Worm (Caenorhabditis elegans): ENCODE data around the gene idpb-1.

idpb-1 gene

ce11 chrII:5092362-5093281 is 9.2 kb upstream of the idpb-1 start, which contains the start of gene C04G6.2:
TSS of gene C04G6.2 (plus strand) at chrII:5093231.
- TF ChIP-seq pha-4 (tag; optimal IDR thresholded peaks at IDR 0.05) (peak; percentile 96), mep-1 (tag; optimal IDR thresholded peaks at IDR 0.05) (peak; percentile 45), nhr-237 (tag; optimal IDR thresholded peaks at IDR 0.05) (peak; percentile 69), mls-2 (tag; optimal IDR thresholded peaks at IDR 0.05) (peak; percentile 43), nhr-28 (tag; optimal IDR thresholded peaks at IDR 0.05) (no peak), sptf-1 (tag; optimal IDR thresholded peaks at IDR 0.05) (peak; percentile 14), ces-1 (GFP tag; optimal IDR thresholded peaks at IDR 0.05) (peak; percentile 49), M03D4.4 (tag; optimal IDR thresholded peaks at IDR 0.05) (peak; percentile 16), zip-8 (tag; optimal IDR thresholded peaks at IDR 0.05) (no peak), hlh-1 (tag; optimal IDR thresholded peaks at IDR 0.05) (no peak), unc-120 (tag; optimal IDR thresholded peaks at IDR 0.05; ENCODE audit: poor library complexity, severe bottlenecking) (peak; percentile 26), ham-2 (GFP tag; optimal IDR thresholded peaks at IDR 0.05) (peak; percentile 76)

- TF ChIP-seq ham-2 (GFP tag; optimal IDR thresholded peaks at IDR 0.05) (no peak), hlh-1 (tag; optimal IDR thresholded peaks at IDR 0.05) (no peak), mls-2 (tag; optimal IDR thresholded peaks at IDR 0.05) (no peak), ceh-83 (GFP tag; optimal IDR thresholded peaks at IDR 0.05) (no peak), unc-120 (tag; optimal IDR thresholded peaks at IDR 0.05; ENCODE audit: poor library complexity, severe bottlenecking) (no peak)
Observed at ce11 chrII:5093945-5094344, 7.8 kb upstream of the idpb-1 start, which contains the start of gene C04G6.13. TSS of gene C04G6.13 (plus strand) at chrII:5094245.

DNA sequence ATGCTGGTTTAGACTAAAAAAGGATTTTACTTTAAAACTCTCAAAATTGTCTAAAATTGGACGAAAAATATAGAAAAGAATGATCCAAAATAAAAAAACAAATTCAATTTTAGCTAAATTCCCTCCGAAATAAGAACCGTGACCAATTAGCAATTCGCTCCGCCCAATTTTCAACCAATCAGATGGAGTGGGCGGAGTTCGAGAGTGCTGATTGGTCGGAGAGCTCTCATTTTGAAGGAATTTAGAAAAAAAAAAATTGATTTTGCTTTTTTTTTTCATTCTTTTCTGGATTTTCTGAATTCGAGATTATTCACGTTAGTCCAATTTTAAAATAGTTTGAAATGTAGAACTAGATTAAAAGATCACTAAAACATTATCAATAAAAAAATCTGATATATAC is 2.8 kb upstream of the idpb-1 start:
- TF ChIP-seq elt-3 (tag; optimal IDR thresholded peaks at IDR 0.05) = no peak
- no peak for TF ChIP-seq hlh-1 (tag; optimal IDR thresholded peaks at IDR 0.05)
- TF ChIP-seq nhr-2 (tag; optimal IDR thresholded peaks at IDR 0.05) = no peak
- no peak for TF ChIP-seq flh-1 (GFP tag; optimal IDR thresholded peaks at IDR 0.05)

ce11 chrII:5099649-5100048 is 2.1 kb upstream of the idpb-1 start, which contains the start of gene C04G6.6:
TSS of gene C04G6.6 (minus strand) at chrII:5099749.
- TF ChIP-seq ces-1 (GFP tag; optimal IDR thresholded peaks at IDR 0.05) = no peak
- TF ChIP-seq ham-2 (GFP tag; optimal IDR thresholded peaks at IDR 0.05) = no peak
- TF ChIP-seq mep-1 (tag; optimal IDR thresholded peaks at IDR 0.05) = no peak
- no peak for TF ChIP-seq flh-1 (GFP tag; optimal IDR thresholded peaks at IDR 0.05)
- TF ChIP-seq cnd-1 (tag; optimal IDR thresholded peaks at IDR 0.05) = no peak
- no peak for TF ChIP-seq lsy-2 (tag; optimal IDR thresholded peaks at IDR 0.05)

DNA sequence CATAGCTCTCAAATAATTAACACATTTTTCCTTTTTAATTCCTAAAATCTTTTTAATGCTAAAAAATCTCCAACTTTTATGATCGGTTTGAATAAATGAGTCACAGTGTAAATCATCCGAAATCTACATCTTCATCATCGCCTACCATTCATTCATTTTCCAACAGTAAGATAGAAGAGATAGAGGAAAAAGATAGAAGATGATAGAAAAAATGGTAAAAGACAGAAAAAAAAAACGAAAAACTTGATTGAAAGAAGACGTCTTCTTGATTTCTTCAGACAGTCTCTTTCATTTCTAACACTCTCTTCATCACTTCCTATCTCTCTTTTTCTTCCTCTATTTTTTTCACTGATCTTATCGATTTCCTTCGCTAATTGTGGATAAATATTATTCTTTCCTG is 1.4 kb downstream of the idpb-1 start:
- TF ChIP-seq unc-120 (tag; optimal IDR thresholded peaks at IDR 0.05; ENCODE audit: poor library complexity, severe bottlenecking) (no peak), ceh-43 (GFP tag; optimal IDR thresholded peaks at IDR 0.05) (no peak)

DNA sequence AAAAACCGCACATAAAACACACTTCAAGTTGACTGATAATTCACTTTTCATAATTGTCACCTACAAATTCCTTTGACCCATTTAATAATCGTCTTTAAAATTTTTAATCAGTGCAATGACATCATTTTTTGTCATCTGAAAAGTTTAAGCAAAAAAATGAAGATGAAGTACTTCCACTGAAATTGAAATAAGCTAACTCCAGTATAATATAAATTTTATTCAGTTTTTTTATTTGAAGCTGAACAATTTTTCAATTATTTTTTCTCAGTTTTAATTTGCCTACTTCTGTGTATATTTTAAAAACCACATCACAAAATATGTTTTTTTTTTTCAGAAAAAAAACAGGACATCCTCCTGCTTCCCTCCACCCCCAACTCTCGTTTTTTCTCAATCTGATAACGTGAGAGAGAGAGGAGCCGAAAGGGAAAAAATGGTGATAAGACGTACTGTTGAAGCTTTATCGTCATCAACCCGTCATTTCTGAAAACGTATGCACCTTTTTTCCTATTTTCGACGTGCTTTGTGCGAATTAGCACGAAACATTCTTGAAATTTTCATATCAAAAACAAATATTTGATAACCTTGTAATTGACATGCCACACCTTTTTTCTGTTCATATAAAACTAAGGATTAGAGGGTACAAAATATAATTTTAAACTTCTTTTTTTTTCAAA is 2.1 kb downstream of the idpb-1 start, which contains the start of the genes C04G6.11 and mpk-2:
TSS of gene C04G6.11 (minus strand) at position 51 of the 674 bp plus-strand sequence.
TSS of gene mpk-2 (plus strand) at position 335 of the 674 bp plus-strand sequence.
- TF ChIP-seq sem-2 (GFP tag; optimal IDR thresholded peaks at IDR 0.05) (no peak), nhr-28 (tag; optimal IDR thresholded peaks at IDR 0.05) (no peak), unc-120 (tag; optimal IDR thresholded peaks at IDR 0.05; ENCODE audit: poor library complexity, severe bottlenecking) (no peak), tbx-8 (GFP tag; optimal IDR thresholded peaks at IDR 0.05) (no peak), nhr-76 (tag; optimal IDR thresholded peaks at IDR 0.05) (no peak), zip-8 (tag; optimal IDR thresholded peaks at IDR 0.05) (no peak), nhr-237 (tag; optimal IDR thresholded peaks at IDR 0.05) (no peak), ztf-11 (tag; optimal IDR thresholded peaks at IDR 0.05) (no peak)

ce11 chrII:5105020-5105419 is 3.2 kb downstream of the idpb-1 start:
- TF ChIP-seq lin-13 (tag; optimal IDR thresholded peaks at IDR 0.05) (peak; percentile 64), ham-2 (GFP tag; optimal IDR thresholded peaks at IDR 0.05) (peak; percentile 95), mep-1 (tag; optimal IDR thresholded peaks at IDR 0.05) (peak; percentile 92), ceh-83 (GFP tag; optimal IDR thresholded peaks at IDR 0.05) (peak; percentile 98), ztf-11 (tag; optimal IDR thresholded peaks at IDR 0.05) (peak; percentile 80), nhr-28 (tag; optimal IDR thresholded peaks at IDR 0.05) (peak; percentile 86), snpc-4 (tag; optimal IDR thresholded peaks at IDR 0.05) (no peak), mab-5 (tag; optimal IDR thresholded peaks at IDR 0.05) (no peak), unc-62 (GFP tag; optimal IDR thresholded peaks at IDR 0.05) (peak; percentile 83), nhr-76 (tag; optimal IDR thresholded peaks at IDR 0.05) (peak; percentile 22), hlh-1 (tag; optimal IDR thresholded peaks at IDR 0.05) (peak; percentile 83), sptf-1 (tag; optimal IDR thresholded peaks at IDR 0.05) (peak; percentile 99), zip-8 (tag; optimal IDR thresholded peaks at IDR 0.05) (no peak), cnd-1 (tag; optimal IDR thresholded peaks at IDR 0.05) (peak; percentile 98), elt-1 (tag; optimal IDR thresholded peaks at IDR 0.05; ENCODE audit: borderline replicate concordance, insufficient read depth) (peak; percentile 19), tbx-8 (GFP tag; optimal IDR thresholded peaks at IDR 0.05) (peak; percentile 96), nhr-237 (tag; optimal IDR thresholded peaks at IDR 0.05) (peak; percentile 53), lin-32 (GFP tag; optimal IDR thresholded peaks at IDR 0.05) (peak; percentile 99), bed-3 (GFP tag; optimal IDR thresholded peaks at IDR 0.05) (peak; percentile 93), drap-1 (GFP tag; optimal IDR thresholded peaks at IDR 0.05) (peak; percentile 99), ces-1 (GFP tag; optimal IDR thresholded peaks at IDR 0.05) (no peak), M03D4.4 (tag; optimal IDR thresholded peaks at IDR 0.05) (peak; percentile 98)
